Worm (Caenorhabditis elegans): ENCODE results near the gene fbxa-201.

DNA sequence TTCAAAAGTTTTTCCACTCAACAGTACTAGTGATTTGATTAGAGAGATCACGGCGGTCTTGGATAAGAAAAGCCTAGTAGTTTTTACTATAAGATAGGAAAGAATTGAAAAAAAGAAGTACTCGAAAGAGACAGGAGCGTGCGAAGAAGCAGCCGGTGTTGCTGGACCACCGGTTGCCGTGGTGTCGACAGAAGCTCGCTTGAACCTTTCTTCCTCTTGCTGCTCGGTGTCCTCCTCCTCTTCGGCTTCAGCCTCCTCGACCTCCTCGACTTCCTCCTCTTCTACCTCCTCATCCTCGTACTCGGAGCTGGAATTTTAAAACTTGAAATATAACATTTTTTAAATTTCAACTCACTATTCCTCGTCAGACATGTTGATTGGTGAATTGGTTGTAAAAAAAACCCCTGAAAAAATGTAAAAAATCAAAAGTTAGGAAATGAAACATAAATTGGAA is 17.4 kb downstream of the fbxa-201 start, which contains the start of gene tnt-4:
- TF ChIP-seq nhr-19 (GFP tag; conservative IDR thresholded peaks at IDR 0.05), result no peak
- TF ChIP-seq efl-3 (GFP tag; optimal IDR thresholded peaks at IDR 0.05), result no peak
- TF ChIP-seq nhr-90 (tag; optimal IDR thresholded peaks at IDR 0.05; ENCODE audit: poor library complexity), result no peak
